Fruit fly (Drosophila melanogaster): ENCODE measurements around the gene CG42580.
A peak's percentile ranks its signal among the peaks of the same experiment; 100 is the strongest.
"Not testable (repeated sequence)": the region's sequence is repeated elsewhere in the genome, so short reads cannot be mapped to it uniquely, and the experiment has no call there.

CG42580 gene

DNA sequence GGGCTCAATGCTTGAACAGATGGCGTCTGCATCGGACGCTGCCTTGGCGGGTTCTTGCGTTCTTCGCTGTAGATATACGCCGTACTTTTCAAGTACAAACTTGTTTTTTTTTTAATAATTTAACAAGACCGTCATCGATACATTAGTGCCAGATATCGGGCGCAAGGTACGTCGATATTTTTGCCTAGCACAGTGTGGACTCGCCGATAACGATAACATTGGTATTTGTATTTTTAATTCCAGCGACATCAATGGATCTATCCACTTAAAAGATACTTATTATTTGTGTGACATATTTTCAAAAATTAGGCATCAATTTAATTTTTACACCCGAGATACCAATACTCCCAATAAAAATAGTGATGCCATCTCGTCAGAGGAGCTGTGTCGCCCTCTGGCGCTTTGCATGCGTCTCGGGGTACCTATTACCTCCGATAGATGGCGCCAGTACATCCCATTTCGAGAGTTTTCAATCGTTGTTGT, 49.3 kb upstream of the CG42580 start, which contains the start of gene Tak1 (continued):
- no peak for TF ChIP-seq CG32006 (GFP tag; optimal IDR thresholded peaks at IDR 0.05)
- TF ChIP-seq CG15336 (GFP tag; IDR thresholded peaks at IDR 0.05), result no peak
- peak; percentile 63 for TF ChIP-seq cyc (GFP tag; optimal IDR thresholded peaks at IDR 0.05)
- no peak for TF ChIP-seq CG8119 (GFP tag; IDR thresholded peaks at IDR 0.05)
- TF ChIP-seq CG9139 (GFP tag; optimal IDR thresholded peaks at IDR 0.05), result no peak
- no peak for TF ChIP-seq vri (GFP tag; optimal IDR thresholded peaks at IDR 0.05)
- peak; percentile 9 for TF ChIP-seq CG1621 (tag; optimal IDR thresholded peaks at IDR 0.05)
- TF ChIP-seq fkh (GFP tag; optimal IDR thresholded peaks at IDR 0.05), result no peak
- no peak for TF ChIP-seq CG6276 (GFP tag; optimal IDR thresholded peaks at IDR 0.05)
- TF ChIP-seq CG8632 (GFP tag; optimal IDR thresholded peaks at IDR 0.05), result no peak

DNA sequence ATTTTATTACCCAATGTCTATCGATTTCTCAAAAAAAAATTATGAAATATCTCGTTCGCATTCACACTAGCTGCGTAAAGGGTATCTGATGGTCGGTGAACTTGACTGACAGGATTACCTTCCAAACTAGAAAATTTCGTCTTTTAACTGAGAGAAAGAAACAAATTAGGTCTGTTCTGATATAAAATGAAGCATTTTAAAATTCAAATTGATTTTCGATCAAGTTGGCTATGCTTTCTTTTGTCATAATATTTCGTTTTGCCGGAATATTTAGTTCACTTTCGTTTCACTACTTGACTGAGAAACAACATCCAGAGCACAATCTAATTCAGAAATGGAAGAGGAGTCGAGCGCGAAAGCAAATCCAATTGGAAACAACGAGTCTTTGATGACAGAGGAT, 46.8 kb upstream of the CG42580 start, which contains the start of gene CG42579:
TSS of gene CG42579 (plus strand) at position 301 of the 400 bp plus-strand sequence.
- TF ChIP-seq ss, CG8632, CG34406 (GFP tag; optimal IDR thresholded peaks at IDR 0.05): not testable (repeated sequence)

DNA sequence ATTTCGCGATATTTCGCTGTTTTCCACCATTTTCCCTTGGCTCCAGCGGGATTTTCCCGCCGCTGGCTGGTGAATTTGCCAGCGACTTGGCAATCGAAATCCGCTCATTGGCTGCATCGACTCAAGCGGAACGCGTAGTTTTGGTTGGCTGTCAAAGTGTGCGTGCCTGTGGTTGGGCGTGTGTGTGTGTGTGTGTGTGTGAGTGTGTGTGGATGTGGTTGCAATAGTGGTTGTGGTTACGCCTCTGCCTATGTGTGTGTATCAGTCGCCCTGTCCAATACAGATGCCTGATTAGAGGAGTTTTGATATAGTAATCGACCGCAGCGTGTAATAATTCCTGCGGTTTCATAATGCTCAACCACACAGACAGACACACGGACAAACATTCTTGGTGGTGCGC, 38.0 kb upstream of the CG42580 start:
- TF ChIP-seq CG11902 (GFP tag; optimal IDR thresholded peaks at IDR 0.05), result no peak
- TF ChIP-seq CG4318 (GFP tag; optimal IDR thresholded peaks at IDR 0.05), result no peak
- no peak for TF ChIP-seq Ets96B (tag; optimal IDR thresholded peaks at IDR 0.05)
- TF ChIP-seq CG7368 (GFP tag; optimal IDR thresholded peaks at IDR 0.05), result no peak
- no peak for TF ChIP-seq Blimp-1 (GFP tag; optimal IDR thresholded peaks at IDR 0.05)
- TF ChIP-seq CG10631 (GFP tag; optimal IDR thresholded peaks at IDR 0.05), result no peak
- no peak for TF ChIP-seq eg (GFP tag; IDR thresholded peaks at IDR 0.05)
- TF ChIP-seq CG15336 (GFP tag; IDR thresholded peaks at IDR 0.05), result no peak
- TF ChIP-seq CG6854 (GFP tag; optimal IDR thresholded peaks at IDR 0.05), result no peak
- no peak for TF ChIP-seq CG8319 (GFP tag; optimal IDR thresholded peaks at IDR 0.05)
- no peak for TF ChIP-seq CG6276 (GFP tag; optimal IDR thresholded peaks at IDR 0.05)
- TF ChIP-seq Hr39 (GFP tag; optimal IDR thresholded peaks at IDR 0.05), result no peak
- no peak for TF ChIP-seq esn (GFP tag; optimal IDR thresholded peaks at IDR 0.05)
- TF ChIP-seq CG34406 (GFP tag; optimal IDR thresholded peaks at IDR 0.05), result no peak
- TF ChIP-seq achi (GFP tag; optimal IDR thresholded peaks at IDR 0.05), result no peak
- no peak for TF ChIP-seq Met (GFP tag; optimal IDR thresholded peaks at IDR 0.05)
- TF ChIP-seq CG3032 (tag; optimal IDR thresholded peaks at IDR 0.05), result no peak
- TF ChIP-seq fkh (GFP tag; optimal IDR thresholded peaks at IDR 0.05), result no peak
- no peak for TF ChIP-seq Hr38 (GFP tag; optimal IDR thresholded peaks at IDR 0.05)
- no peak for TF ChIP-seq vri (GFP tag; optimal IDR thresholded peaks at IDR 0.05)

DNA sequence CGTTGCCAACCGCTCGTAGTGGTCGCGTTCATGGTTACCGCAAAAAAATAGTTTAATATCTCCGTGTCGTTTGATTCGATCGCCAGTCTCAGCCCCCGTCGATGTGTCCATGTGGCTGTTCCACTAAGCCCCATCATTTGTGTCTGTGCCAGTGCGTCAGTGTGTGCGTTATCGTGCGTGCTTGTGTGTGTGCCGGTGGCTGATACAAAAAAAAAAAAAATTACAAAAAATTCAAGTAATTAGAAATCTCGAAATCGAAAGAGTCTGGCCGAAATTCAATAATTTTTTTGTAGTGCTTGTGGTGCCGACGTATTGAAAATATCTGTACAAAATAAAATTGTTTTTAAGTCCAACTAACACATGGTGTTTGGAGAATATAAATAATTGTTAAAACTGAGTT, 35.9 kb upstream of the CG42580 start, which contains the start of gene RunxB:
TSS of gene RunxB (plus strand) at position 301 of the 400 bp plus-strand sequence.
- TF ChIP-seq Eip78C (GFP tag) (no peak), Hr39 (GFP tag; optimal IDR thresholded peaks at IDR 0.05) (no peak), CG11294 (GFP tag; IDR thresholded peaks at IDR 0.05) (no peak), achi (GFP tag; optimal IDR thresholded peaks at IDR 0.05) (no peak), CG1621 (tag; optimal IDR thresholded peaks at IDR 0.05) (no peak), Eip93F (GFP tag; optimal IDR thresholded peaks at IDR 0.05) (no peak), fd59A (GFP tag; optimal IDR thresholded peaks at IDR 0.05) (no peak), CG16779 (tag; optimal IDR thresholded peaks at IDR 0.05) (no peak), CG7368 (GFP tag; optimal IDR thresholded peaks at IDR 0.05) (no peak), CG15336 (GFP tag; IDR thresholded peaks at IDR 0.05) (no peak), net (GFP tag; optimal IDR thresholded peaks at IDR 0.05) (no peak)

DNA sequence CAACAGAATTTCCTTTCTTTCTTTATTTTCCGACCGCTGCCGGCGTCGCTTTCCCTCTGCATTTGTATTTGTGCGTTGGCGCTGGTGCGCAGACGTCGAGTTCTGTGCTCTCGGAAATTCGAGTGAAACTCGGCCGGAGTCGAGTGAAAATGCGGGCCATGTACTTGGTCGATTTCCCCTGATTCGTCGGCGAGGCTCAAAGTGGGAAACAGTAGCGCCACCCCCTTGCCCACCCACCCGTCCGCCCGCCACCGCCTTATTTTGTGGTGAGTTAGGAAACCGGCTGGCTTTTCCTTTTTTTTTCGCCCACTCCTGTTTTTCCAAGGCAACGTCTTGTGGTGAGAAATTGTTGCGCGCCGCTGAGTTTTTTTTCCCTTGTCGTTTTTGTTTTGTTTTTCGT, 14.5 kb upstream of the CG42580 start:
- no peak for TF ChIP-seq CG9139 (GFP tag; optimal IDR thresholded peaks at IDR 0.05)
- TF ChIP-seq Sox102F (GFP tag; optimal IDR thresholded peaks at IDR 0.05), result no peak
- no peak for TF ChIP-seq lz (GFP tag; optimal IDR thresholded peaks at IDR 0.05)
- no peak for TF ChIP-seq CG6792 (GFP tag; optimal IDR thresholded peaks at IDR 0.05)
